Fruit fly (Drosophila melanogaster) whole organism, embryonic: ENCODE measurements around the gene eco.
A peak's percentile ranks its signal among the peaks of the same experiment; 100 is the strongest.

Experiments
- BtbVII ChIP-seq: fragments of 200-800 bp; sonication (Bioruptor generic); optimal IDR thresholded peaks from 3 replicates; lab custom pipeline; 2017; ENCODE audit warnings: missing biosample characterization, mild to moderate bottlenecking, missing genetic modification characterization
- CG10274 ChIP-seq: fragments of 200-800 bp; sonication (Bioruptor generic); optimal IDR thresholded peaks from 3 replicates; lab custom pipeline; 2017; ENCODE audit warnings: missing biosample characterization, mild to moderate bottlenecking, missing genetic modification characterization
- CG10565 ChIP-seq: fragments of 200-800 bp; sonication (Bioruptor generic); optimal IDR thresholded peaks from 3 replicates; lab custom pipeline; 2016; ENCODE audit warnings: missing biosample characterization, mild to moderate bottlenecking, missing genetic modification characterization
- CG11085 ChIP-seq: fragments of 200-800 bp; sonication (Bioruptor generic); IDR thresholded peaks from 2 replicates; pipeline ENCODE4 v1.3.6; 2022; ENCODE audit warnings: missing biosample characterization, missing genetic modification characterization
- CG11247 ChIP-seq: fragments of 200-800 bp; sonication (Bioruptor generic); IDR thresholded peaks from 2 replicates; pipeline ENCODE4 v1.3.6; 2022; ENCODE audit warnings: missing biosample characterization, missing genetic modification characterization
- CG12219 ChIP-seq: fragments of 200-800 bp; sonication (Bioruptor generic); optimal IDR thresholded peaks from 3 replicates; lab custom pipeline; 2018; ENCODE audit warnings: missing biosample characterization, mild to moderate bottlenecking, missing genetic modification characterization
- CG1233 ChIP-seq: fragments of 200-800 bp; sonication (Bioruptor generic); optimal IDR thresholded peaks from 4 replicates; lab custom pipeline; 2018; ENCODE audit warnings: missing biosample characterization, mild to moderate bottlenecking, missing genetic modification characterization
- CG13123 ChIP-seq: fragments of 200-800 bp; sonication (Bioruptor generic); optimal IDR thresholded peaks from 2 replicates; lab custom pipeline; 2016; ENCODE audit warnings: missing biosample characterization, missing genetic modification characterization
- CG14050 ChIP-seq: fragments of 200-800 bp; sonication (Bioruptor generic); IDR thresholded peaks from 3 replicates; pipeline ENCODE4 v1.3.6; 2022; ENCODE audit warnings: missing biosample characterization, missing genetic modification characterization
- CG16863 ChIP-seq: fragments of 200-800 bp; sonication (Bioruptor generic); optimal IDR thresholded peaks from 3 replicates; lab custom pipeline; 2016; ENCODE audit warnings: missing biosample characterization, missing genetic modification characterization
- CG17328 ChIP-seq: fragments of 200-800 bp; sonication (Bioruptor generic); IDR thresholded peaks from 2 replicates; pipeline ENCODE4 v1.3.6; 2022; ENCODE audit warnings: missing biosample characterization, missing genetic modification characterization
- CG1792 ChIP-seq: fragments of 200-800 bp; sonication (Bioruptor generic); optimal IDR thresholded peaks from 2 replicates; lab custom pipeline; 2016; ENCODE audit warnings: missing biosample characterization, missing genetic modification characterization
- CG3407 ChIP-seq: fragments of 200-800 bp; sonication (Bioruptor generic); optimal IDR thresholded peaks from 2 replicates; lab custom pipeline; 2018; ENCODE audit warnings: missing biosample characterization, mild to moderate bottlenecking, missing genetic modification characterization
- CG34376 ChIP-seq: fragments of 200-800 bp; sonication (Bioruptor generic); optimal IDR thresholded peaks from 2 replicates; lab custom pipeline; 2018; ENCODE audit warnings: missing biosample characterization, mild to moderate bottlenecking, missing genetic modification characterization
- CG3847 ChIP-seq: fragments of 200-800 bp; sonication (Bioruptor generic); IDR thresholded peaks from 2 replicates; pipeline ENCODE4 v1.3.6; 2022; ENCODE audit warnings: missing biosample characterization, missing genetic modification characterization
- CG42726 ChIP-seq: fragments of 200-800 bp; sonication (Bioruptor generic); IDR thresholded peaks from 2 replicates; pipeline ENCODE4 v1.3.6; 2022; ENCODE audit warnings: missing biosample characterization, missing genetic modification characterization; ENCODE audit not compliant: partially characterized antibody
- CG43689 ChIP-seq: fragments of 200-800 bp; sonication (Bioruptor generic); IDR thresholded peaks from 2 replicates; pipeline ENCODE4 v1.3.6; 2022; ENCODE audit warnings: missing biosample characterization, missing genetic modification characterization
- CG4820 ChIP-seq: fragments of 200-800 bp; sonication (Bioruptor generic); optimal IDR thresholded peaks from 3 replicates; lab custom pipeline; 2016; ENCODE audit warnings: missing biosample characterization, missing genetic modification characterization
- CG5180 ChIP-seq: fragments of 200-800 bp; sonication (Bioruptor generic); optimal IDR thresholded peaks from 3 replicates; lab custom pipeline; 2017; ENCODE audit warnings: missing biosample characterization, missing genetic modification characterization, mild to moderate bottlenecking, moderate library complexity, missing genetic modification reagents
- CG5245 ChIP-seq: fragments of 200-800 bp; sonication (Bioruptor generic); optimal IDR thresholded peaks from 3 replicates; lab custom pipeline; 2016; ENCODE audit warnings: missing biosample characterization, missing genetic modification characterization
- CG5953 ChIP-seq: fragments of 200-800 bp; sonication (Bioruptor generic); IDR thresholded peaks from 2 replicates; pipeline ENCODE4 v1.3.6; 2022; ENCODE audit warnings: missing biosample characterization, missing genetic modification characterization
- CG6683 ChIP-seq: fragments of 200-800 bp; sonication (Bioruptor generic); optimal IDR thresholded peaks from 2 replicates; lab custom pipeline; 2017; ENCODE audit warnings: missing biosample characterization, mild to moderate bottlenecking, missing genetic modification characterization, missing genetic modification reagents
- CG6689 ChIP-seq: fragments of 200-800 bp; sonication (Bioruptor generic); IDR thresholded peaks from 2 replicates; pipeline ENCODE4 v1.3.6; 2022; ENCODE audit warnings: missing biosample characterization, missing genetic modification characterization
- CG6813 ChIP-seq: fragments of 200-800 bp; sonication (Bioruptor generic); optimal IDR thresholded peaks from 2 replicates; lab custom pipeline; 2017; ENCODE audit warnings: missing biosample characterization, missing genetic modification characterization, mild to moderate bottlenecking, moderate library complexity, missing genetic modification reagents
- CG7357 ChIP-seq: fragments of 200-800 bp; sonication (Bioruptor generic); IDR thresholded peaks from 3 replicates; pipeline ENCODE4 v1.3.6; 2022; ENCODE audit warnings: missing biosample characterization, missing genetic modification characterization
- CG9932 ChIP-seq: fragments of 200-800 bp; sonication (Bioruptor generic); IDR thresholded peaks from 2 replicates; pipeline ENCODE4 v1.3.6; 2022; ENCODE audit warnings: missing biosample characterization, missing genetic modification characterization
- CoRest ChIP-seq: fragments of 200-800 bp; sonication (Bioruptor generic); optimal IDR thresholded peaks from 3 replicates; lab custom pipeline; 2018; ENCODE audit warnings: missing biosample characterization, mild to moderate bottlenecking, missing genetic modification characterization, moderate library complexity
- Doc2 ChIP-seq: fragments of 200-800 bp; sonication (Bioruptor generic); IDR thresholded peaks from 2 replicates; pipeline ENCODE4 v1.3.6; 2022; ENCODE audit warnings: missing biosample characterization, missing genetic modification characterization
- Doc3 ChIP-seq: fragments of 200-800 bp; sonication (Bioruptor generic); IDR thresholded peaks from 3 replicates; pipeline ENCODE4 v1.3.6; 2022; ENCODE audit warnings: missing biosample characterization, missing genetic modification characterization; ENCODE audit not compliant: partially characterized antibody
- Eip74EF ChIP-seq, 2 experiments: fragments of 200-800 bp in 1 of 2; fragments of >200 bp in 1 of 2; sonication (Bioruptor generic) in 1 of 2; optimal IDR thresholded peaks; 2 replicates each; lab custom pipeline; 2017 to 2019; ENCODE audit warnings: missing biosample characterization in 2 of 2, missing genetic modification characterization in 2 of 2, mild to moderate bottlenecking in 1 of 2, moderate library complexity in 1 of 2
- Fer3 ChIP-seq: fragments of 200-800 bp; sonication (Bioruptor generic); optimal IDR thresholded peaks from 2 replicates; lab custom pipeline; 2018; ENCODE audit warnings: missing biosample characterization, mild to moderate bottlenecking, missing genetic modification characterization, moderate library complexity
- H15 ChIP-seq: fragments of 200-800 bp; sonication (Bioruptor generic); IDR thresholded peaks from 3 replicates; pipeline ENCODE4 v1.3.6; 2022; ENCODE audit warnings: missing biosample characterization, missing genetic modification characterization
- bcd ChIP-seq: fragments of 200-800 bp; sonication (Bioruptor generic); optimal IDR thresholded peaks from 2 replicates; lab custom pipeline; 2017; ENCODE audit warnings: missing biosample characterization, mild to moderate bottlenecking, missing genetic modification characterization
- bowl ChIP-seq: fragments of 200-800 bp; sonication (Bioruptor generic); IDR thresholded peaks from 2 replicates; pipeline ENCODE4 v1.3.6; 2022; ENCODE audit warnings: missing biosample characterization, missing genetic modification characterization
- chm ChIP-seq: fragments of 200-800 bp; sonication (Bioruptor generic); IDR thresholded peaks from 2 replicates; pipeline ENCODE4 v1.3.6; 2022; ENCODE audit warnings: missing biosample characterization, missing genetic modification characterization
- croc ChIP-seq: fragments of 200-800 bp; sonication (Bioruptor generic); conservative IDR thresholded peaks from 3 replicates; pipeline ENCODE4 v1.3.6; 2022; ENCODE audit warnings: missing biosample characterization, missing genetic modification characterization
- da ChIP-seq: fragments of 200-800 bp; sonication (Bioruptor generic); optimal IDR thresholded peaks from 2 replicates; lab custom pipeline; 2016; ENCODE audit warnings: missing biosample characterization, missing genetic modification characterization
- gfzf ChIP-seq: fragments of 200-800 bp; sonication (Bioruptor generic); optimal IDR thresholded peaks from 2 replicates; lab custom pipeline; 2016; ENCODE audit warnings: missing biosample characterization, mild to moderate bottlenecking, missing genetic modification characterization, moderate library complexity
- grau ChIP-seq: fragments of 200-800 bp; optimal IDR thresholded peaks from 3 replicates; lab custom pipeline; 2019; ENCODE audit warnings: missing biosample characterization, mild to moderate bottlenecking, missing genetic modification characterization, moderate library complexity
- kni ChIP-seq: fragments of 200-800 bp; sonication (Bioruptor generic); optimal IDR thresholded peaks from 3 replicates; lab custom pipeline; 2017; ENCODE audit warnings: mild to moderate bottlenecking, missing biosample characterization, missing genetic modification reagents, missing genetic modification characterization
- lov ChIP-seq, 2 experiments: fragments of 200-800 bp in 1 of 2; fragments of >200 bp in 1 of 2; sonication (Bioruptor generic) in 1 of 2; IDR thresholded peaks in 1 of 2; optimal IDR thresholded peaks in 1 of 2; 2 replicates in 1 of 2; 3 replicates in 1 of 2; pipeline versions ENCODE4 v1.3.6 to Lab custom; 2017 to 2022; ENCODE audit warnings: missing biosample characterization in 1 of 2, missing genetic modification characterization in 1 of 2
- luna ChIP-seq: fragments of 200-800 bp; sonication (Bioruptor generic); optimal IDR thresholded peaks from 2 replicates; lab custom pipeline; 2016; ENCODE audit warnings: missing biosample characterization, missing genetic modification characterization
- ranshi ChIP-seq: fragments of 200-800 bp; sonication (Bioruptor generic); IDR thresholded peaks from 2 replicates; pipeline ENCODE4 v1.3.6; 2022; ENCODE audit warnings: missing biosample characterization, missing genetic modification characterization
- slou ChIP-seq: fragments of 200-800 bp; sonication (Bioruptor generic); optimal IDR thresholded peaks from 3 replicates; lab custom pipeline; 2016; ENCODE audit warnings: missing biosample characterization, missing genetic modification characterization
- tap ChIP-seq: fragments of 200-800 bp; optimal IDR thresholded peaks from 3 replicates; lab custom pipeline; 2019; ENCODE audit warnings: missing biosample characterization, mild to moderate bottlenecking, missing genetic modification characterization, moderate library complexity
- tgo ChIP-seq: fragments of 200-800 bp; sonication (Bioruptor generic); IDR thresholded peaks from 3 replicates; pipeline ENCODE4 v1.3.6; 2022; ENCODE audit warnings: missing biosample characterization, missing genetic modification characterization
- trh ChIP-seq: fragments of 200-800 bp; sonication (Bioruptor generic); optimal IDR thresholded peaks from 2 replicates; lab custom pipeline; 2016; ENCODE audit warnings: missing biosample characterization, missing genetic modification characterization
- z ChIP-seq: fragments of 200-800 bp; sonication (Bioruptor generic); IDR thresholded peaks from 3 replicates; pipeline ENCODE4 v1.3.6; 2022; ENCODE audit warnings: missing biosample characterization, missing genetic modification characterization
- zfh1 ChIP-seq: fragments of 200-800 bp; sonication (Bioruptor generic); IDR thresholded peaks from 3 replicates; pipeline ENCODE4 v1.3.6; 2022; ENCODE audit warnings: missing biosample characterization, missing genetic modification characterization

eco gene

DNA sequence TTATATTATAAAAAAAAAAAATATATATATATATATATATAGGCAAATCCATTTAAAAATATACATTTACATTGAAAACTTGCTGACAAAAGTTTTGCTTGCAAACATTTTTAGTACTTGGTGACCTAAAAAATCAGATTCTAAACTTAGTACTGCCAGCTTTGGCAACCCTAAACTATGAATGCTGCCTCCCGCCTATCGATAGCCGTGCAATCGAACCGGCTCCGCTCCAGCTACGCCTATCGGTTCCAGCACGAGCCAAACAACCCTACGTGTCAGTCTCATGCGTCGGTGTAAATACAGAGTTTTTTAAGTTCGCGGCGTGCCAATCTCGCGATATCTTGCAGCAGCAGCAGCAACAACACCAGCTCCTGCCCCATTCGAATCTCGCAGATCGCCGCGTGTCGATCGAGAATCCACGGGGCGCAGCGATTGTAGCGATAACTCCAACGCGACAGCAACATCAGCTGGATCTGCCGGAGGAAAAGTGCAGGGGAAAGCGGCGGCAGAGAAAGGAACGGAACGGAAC, 21.2 kb upstream of the eco start, which contains the start of gene Sec63 (continued):
- TF ChIP-seq trh (GFP tag; lab: Kevin White, UChicago): no peak
- no peak for TF ChIP-seq CG34376 (GFP tag; lab: Kevin White, UChicago)
- peak; percentile 74 for TF ChIP-seq CG3847 (GFP tag; lab: Robert Waterston, UW)
- TF ChIP-seq Doc2: no peak
- peak; percentile 21 for TF ChIP-seq CG4820 (GFP tag; lab: Kevin White, UChicago)
- peak; percentile 21 for TF ChIP-seq BtbVII (GFP tag; lab: Kevin White, UChicago)
- TF ChIP-seq CG6813: no peak
- TF ChIP-seq luna (GFP tag; lab: Kevin White, UChicago): peak; percentile 22
- TF ChIP-seq CG3407 (GFP tag; lab: Kevin White, UChicago): no peak
- TF ChIP-seq CG11085 (GFP tag; lab: Robert Waterston, UW): peak; percentile 22; the same call in 1 of the 2 replicates
- TF ChIP-seq grau (tag; lab: Kevin White, UChicago): peak; percentile 53
- TF ChIP-seq CG1792 (GFP tag; lab: Kevin White, UChicago): no peak
- peak; percentile 54; the same call in 2 of the 3 replicates for TF ChIP-seq CG14050 (GFP tag; lab: Robert Waterston, UW)
- no peak for TF ChIP-seq da (GFP tag; lab: Kevin White, UChicago)
- TF ChIP-seq CG12219 (GFP tag; lab: Kevin White, UChicago): no peak
- TF ChIP-seq H15 (GFP tag; lab: Robert Waterston, UW): peak; percentile 63; the same call in 2 of the 3 replicates
- no peak for TF ChIP-seq CG5180 (GFP tag; lab: Kevin White, UChicago)
- TF ChIP-seq CoRest (tag; lab: Kevin White, UChicago): peak; percentile 34
- TF ChIP-seq tap: no peak
- TF ChIP-seq ranshi (GFP tag; lab: Robert Waterston, UW): 0 out of 2 replicates have a peak, but pooled peaks have one; percentile 32
- TF ChIP-seq lov (optimal IDR thresholded peaks at IDR 0.05; lab: Kevin White, UChicago): no peak
- 0 out of 3 replicates have a peak, but pooled peaks have one; percentile 54 for TF ChIP-seq lov (GFP tag; IDR thresholded peaks at IDR 0.05; lab: Robert Waterston, UW)
- peak; percentile 79 for TF ChIP-seq CG6689 (GFP tag; lab: Robert Waterston, UW)
- 0 out of 2 replicates have a peak, but pooled peaks have one; percentile 16 for TF ChIP-seq CG11247
- TF ChIP-seq CG17328: peak; percentile 32; the same call in 1 of the 2 replicates
- peak; percentile 13 for TF ChIP-seq gfzf (GFP tag; lab: Kevin White, UChicago)
- TF ChIP-seq CG6683 (GFP tag; lab: Kevin White, UChicago): no peak
- no peak for TF ChIP-seq bowl (GFP tag; lab: Robert Waterston, UW)
- 0 out of 2 replicates have a peak, but pooled peaks have one; percentile 34 for TF ChIP-seq chm
- no peak for TF ChIP-seq CG1233 (GFP tag; lab: Kevin White, UChicago)
- peak; percentile 54 for TF ChIP-seq CG5245 (GFP tag; lab: Kevin White, UChicago)
- no peak for TF ChIP-seq kni
- no peak for TF ChIP-seq slou (GFP tag; lab: Kevin White, UChicago)
- TF ChIP-seq tgo (GFP tag; lab: Robert Waterston, UW): no peak; the same call in 1 of the 3 replicates
- peak; percentile 33 for TF ChIP-seq bcd
- TF ChIP-seq CG13123 (GFP tag; lab: Kevin White, UChicago): peak; percentile 46
- peak; percentile 41; the same call in 1 of the 3 replicates for TF ChIP-seq z (GFP tag; lab: Robert Waterston, UW)
- TF ChIP-seq Fer3 (tag; lab: Kevin White, UChicago): peak; percentile 16
- TF ChIP-seq zfh1 (GFP tag; lab: Robert Waterston, UW): 0 out of 3 replicates have a peak, but pooled peaks have one; percentile 40
- TF ChIP-seq CG7357 (GFP tag; lab: Robert Waterston, UW): 0 out of 3 replicates have a peak, but pooled peaks have one; percentile 24
- TF ChIP-seq CG9932 (GFP tag; lab: Robert Waterston, UW): peak; percentile 78
- no peak for TF ChIP-seq CG16863 (GFP tag; lab: Kevin White, UChicago)
- no peak for TF ChIP-seq CG10274 (GFP tag; lab: Kevin White, UChicago)
- peak; percentile 70 for TF ChIP-seq Doc3 (GFP tag; lab: Robert Waterston, UW)
- no peak for TF ChIP-seq croc (GFP tag; lab: Robert Waterston, UW)
- TF ChIP-seq CG5953 (GFP tag; lab: Robert Waterston, UW): no peak
- TF ChIP-seq CG42726 (GFP tag; lab: Robert Waterston, UW): peak; percentile 94
- no peak for TF ChIP-seq CG43689 (GFP tag; lab: Robert Waterston, UW)
- TF ChIP-seq Eip74EF (GFP tag; optimal IDR thresholded peaks at IDR 0.05; lab: Kevin White, UChicago): no peak
- no peak for TF ChIP-seq CG10565
